Worm (Caenorhabditis elegans) whole organism, L4 larva: Measurements from ENCODE around the gene ttr-59.

Experiments
- F10B5.3 ChIP-seq: sonication (generic microtip); optimal IDR thresholded peaks from 2 replicates; lab custom pipeline; 2016; ENCODE audit warnings: mild to moderate bottlenecking, missing genetic modification characterization, missing compliant biosample characterization
- F26F4.8 ChIP-seq: fragments of 200-800 bp; sonication (Bioruptor generic); conservative IDR thresholded peaks from 2 replicates; pipeline ENCODE4 v1.3.6; 2022; ENCODE audit warnings: missing genetic modification characterization, missing compliant biosample characterization
- T20F7.1 ChIP-seq: fragments of 200-800 bp; sonication (Bioruptor generic); optimal IDR thresholded peaks from 2 replicates; lab custom pipeline; 2018; ENCODE audit warnings: mild to moderate bottlenecking, missing genetic modification characterization, missing compliant biosample characterization
- Y75B8A.6 ChIP-seq: fragments of 200-800 bp; sonication (Bioruptor generic); IDR thresholded peaks from 2 replicates; pipeline ENCODE4 v1.3.6; 2022; ENCODE audit warnings: missing genetic modification reagents, missing genetic modification characterization, missing compliant biosample characterization
- ZK337.2 ChIP-seq: fragments of 200-800 bp; sonication (Bioruptor generic); IDR thresholded peaks from 2 replicates; pipeline ENCODE4 v1.3.6; 2022; ENCODE audit warnings: missing genetic modification reagents, missing genetic modification characterization, missing compliant biosample characterization
- ZK546.5 ChIP-seq, 2 experiments: sonication (generic microtip); optimal IDR thresholded peaks; 2 replicates each; lab custom pipeline; 2017; ENCODE audit warnings: missing biosample characterization in 2 of 2, missing genetic modification characterization in 2 of 2
- ama-1 ChIP-seq: fragments of 150-350 bp; optimal IDR thresholded peaks from 2 replicates; lab custom pipeline; 2014; ENCODE audit warnings: inconsistent platforms, mixed read lengths
- attf-4 ChIP-seq: sonication (generic microtip); optimal IDR thresholded peaks from 3 replicates; lab custom pipeline; 2017; ENCODE audit warnings: missing biosample characterization, missing genetic modification characterization
- ctbp-1 ChIP-seq: fragments of 200-800 bp; sonication (Bioruptor generic); IDR thresholded peaks from 2 replicates; pipeline ENCODE4 v1.3.6; 2022; ENCODE audit warnings: missing genetic modification reagents, missing genetic modification characterization, missing compliant biosample characterization
- daf-12 ChIP-seq: fragments of 150-350 bp; optimal IDR thresholded peaks from 2 replicates; lab custom pipeline; 2014; ENCODE audit warnings: missing biosample characterization, missing genetic modification reagents, missing genetic modification characterization
- daf-16 ChIP-seq, 3 experiments: sonication (generic microtip); optimal IDR thresholded peaks; 2 replicates each; lab custom pipeline; 2016 to 2017; ENCODE audit warnings: missing genetic modification characterization in 3 of 3, missing genetic modification reagents in 3 of 3, mild to moderate bottlenecking in 2 of 3, missing compliant biosample characterization in 2 of 3, missing biosample characterization in 1 of 3, moderate library complexity in 1 of 3
- dmd-6 ChIP-seq: fragments of 200-800 bp; sonication (Bioruptor generic); IDR thresholded peaks from 2 replicates; pipeline ENCODE4 v1.3.6; 2022; ENCODE audit warnings: missing genetic modification reagents, missing genetic modification characterization, missing compliant biosample characterization
- dmd-8 ChIP-seq: fragments of 200-800 bp; sonication (Bioruptor generic); IDR thresholded peaks from 2 replicates; pipeline ENCODE4 v1.3.6; 2022; ENCODE audit warnings: missing genetic modification characterization, missing compliant biosample characterization
- dpl-1 ChIP-seq: fragments of 150-350 bp; optimal IDR thresholded peaks from 2 replicates; lab custom pipeline; 2014; ENCODE audit warnings: missing biosample characterization, missing genetic modification reagents, missing genetic modification characterization
- duxl-1 ChIP-seq: sonication (generic microtip); optimal IDR thresholded peaks from 2 replicates; lab custom pipeline; 2016; ENCODE audit warnings: mild to moderate bottlenecking, missing genetic modification characterization, moderate library complexity, missing compliant biosample characterization; ENCODE audit not compliant: poor library complexity
- dve-1 ChIP-seq: sonication (generic microtip); optimal IDR thresholded peaks from 2 replicates; lab custom pipeline; 2017; ENCODE audit warnings: antibody characterized with exemption, mild to moderate bottlenecking, missing genetic modification characterization, missing compliant biosample characterization; ENCODE audit not compliant: insufficient read depth
- egl-27 ChIP-seq: sonication (generic microtip); optimal IDR thresholded peaks from 3 replicates; lab custom pipeline; 2017; ENCODE audit warnings: missing biosample characterization, missing genetic modification reagents, missing genetic modification characterization
- fkh-10 ChIP-seq: fragments of 150-350 bp; optimal IDR thresholded peaks from 2 replicates; lab custom pipeline; 2014; ENCODE audit warnings: missing biosample characterization, missing genetic modification reagents, missing genetic modification characterization
- fos-1 ChIP-seq: fragments of 150-350 bp; optimal IDR thresholded peaks from 2 replicates; lab custom pipeline; 2014; ENCODE audit warnings: missing biosample characterization, missing genetic modification characterization
- gei-8 ChIP-seq: fragments of 200-800 bp; sonication (Bioruptor generic); optimal IDR thresholded peaks from 2 replicates; lab custom pipeline; 2018; ENCODE audit warnings: mild to moderate bottlenecking, missing genetic modification characterization, missing compliant biosample characterization
- hif-1 ChIP-seq, 2 experiments: sonication (generic microtip); optimal IDR thresholded peaks; 2 replicates each; lab custom pipeline; 2016 to 2017; ENCODE audit warnings: missing compliant biosample characterization in 2 of 2, missing genetic modification characterization in 2 of 2, missing genetic modification reagents in 2 of 2, missing genotype in 2 of 2, mild to moderate bottlenecking in 1 of 2
- hlh-30 ChIP-seq: sonication (generic microtip); optimal IDR thresholded peaks from 2 replicates; lab custom pipeline; 2017; ENCODE audit warnings: antibody characterized with exemption, mild to moderate bottlenecking, missing genetic modification characterization, missing compliant biosample characterization; ENCODE audit not compliant: insufficient read depth
- hmg-1.1 ChIP-seq: fragments of 200-800 bp; sonication (Bioruptor generic); IDR thresholded peaks from 2 replicates; pipeline ENCODE4 v1.3.6; 2022; ENCODE audit warnings: missing genetic modification reagents, missing genetic modification characterization, missing compliant biosample characterization
- jun-1 ChIP-seq: fragments of 150-350 bp; optimal IDR thresholded peaks from 2 replicates; lab custom pipeline; 2014; ENCODE audit warnings: missing biosample characterization, missing genetic modification reagents, missing genetic modification characterization
- lim-7 ChIP-seq: fragments of 200-800 bp; sonication (Bioruptor generic); IDR thresholded peaks from 2 replicates; pipeline ENCODE4 v1.3.6; 2022; ENCODE audit warnings: missing genetic modification characterization, missing compliant biosample characterization
- lin-1 ChIP-seq: fragments of 200-800 bp; sonication (Bioruptor generic); IDR thresholded peaks from 2 replicates; pipeline ENCODE4 v1.3.6; 2022; ENCODE audit warnings: missing genetic modification reagents, missing genetic modification characterization, missing compliant biosample characterization
- lin-13 ChIP-seq: fragments of 150-350 bp; optimal IDR thresholded peaks from 2 replicates; lab custom pipeline; 2014; ENCODE audit warnings: missing biosample characterization, missing genetic modification reagents, missing genetic modification characterization
- lin-29 ChIP-seq: fragments of 200-800 bp; sonication (Bioruptor generic); IDR thresholded peaks from 2 replicates; pipeline ENCODE4 v1.3.6; 2022; ENCODE audit warnings: missing genetic modification reagents, missing genetic modification characterization, missing compliant biosample characterization
- lin-38 ChIP-seq: fragments of 200-800 bp; sonication (Bioruptor generic); IDR thresholded peaks from 2 replicates; pipeline ENCODE4 v1.3.6; 2022; ENCODE audit warnings: missing genetic modification reagents, missing genetic modification characterization, missing compliant biosample characterization
- lin-39 ChIP-seq: fragments of 150-350 bp; optimal IDR thresholded peaks from 2 replicates; lab custom pipeline; 2014; ENCODE audit warnings: missing biosample characterization, missing genetic modification reagents, missing genetic modification characterization
- mdl-1 ChIP-seq, 2 experiments: fragments of 150-350 bp in 1 of 2; sonication (generic microtip) in 1 of 2; optimal IDR thresholded peaks; 2 replicates each; lab custom pipeline; 2014 to 2017; ENCODE audit warnings: missing biosample characterization in 2 of 2, missing genetic modification characterization in 2 of 2
- mes-2 ChIP-seq: sonication (generic microtip); optimal IDR thresholded peaks from 2 replicates; lab custom pipeline; 2016; ENCODE audit warnings: missing genotype, mild to moderate bottlenecking, missing genetic modification characterization, missing compliant biosample characterization; ENCODE audit not compliant: poor library complexity, severe bottlenecking
- mxl-2 ChIP-seq: fragments of 200-800 bp; sonication (Bioruptor generic); conservative IDR thresholded peaks from 2 replicates; pipeline ENCODE4 v1.3.6; 2022; ENCODE audit warnings: missing genetic modification reagents, missing genetic modification characterization, missing compliant biosample characterization
- nhr-102 ChIP-seq: sonication (generic microtip); optimal IDR thresholded peaks from 2 replicates; lab custom pipeline; 2016; ENCODE audit warnings: mild to moderate bottlenecking, missing genetic modification characterization, moderate library complexity, missing compliant biosample characterization
- nhr-111 ChIP-seq: fragments of 200-800 bp; sonication (Bioruptor generic); optimal IDR thresholded peaks from 2 replicates; lab custom pipeline; 2018; ENCODE audit warnings: mild to moderate bottlenecking, missing genetic modification characterization, missing compliant biosample characterization
- nhr-237 ChIP-seq: sonication (generic microtip); optimal IDR thresholded peaks from 2 replicates; lab custom pipeline; 2017; ENCODE audit warnings: missing biosample characterization, missing genetic modification characterization
- nhr-25 ChIP-seq: sonication (generic microtip); optimal IDR thresholded peaks from 2 replicates; lab custom pipeline; 2017; ENCODE audit warnings: missing genetic modification characterization, mild to moderate bottlenecking, missing compliant biosample characterization, antibody characterized with exemption, moderate library complexity, borderline replicate concordance; ENCODE audit not compliant: insufficient read depth
- nhr-28 ChIP-seq: fragments of 150-350 bp; optimal IDR thresholded peaks from 2 replicates; lab custom pipeline; 2014; ENCODE audit warnings: missing biosample characterization, missing genetic modification characterization
- nhr-41 ChIP-seq: fragments of 200-800 bp; sonication (Bioruptor generic); IDR thresholded peaks from 2 replicates; pipeline ENCODE4 v1.3.6; 2022; ENCODE audit warnings: missing genetic modification reagents, missing genetic modification characterization, missing compliant biosample characterization
- nhr-42 ChIP-seq: fragments of 200-800 bp; sonication (Bioruptor generic); IDR thresholded peaks from 2 replicates; pipeline ENCODE4 v1.3.6; 2022; ENCODE audit warnings: missing genetic modification characterization, missing compliant biosample characterization
- nhr-6 ChIP-seq: fragments of 150-350 bp; optimal IDR thresholded peaks from 2 replicates; lab custom pipeline; 2014; ENCODE audit warnings: missing biosample characterization, missing genetic modification characterization
- nhr-76 ChIP-seq: fragments of 150-350 bp; optimal IDR thresholded peaks from 2 replicates; lab custom pipeline; 2014; ENCODE audit warnings: missing biosample characterization, missing genetic modification characterization
- pqm-1 ChIP-seq: sonication (generic microtip); optimal IDR thresholded peaks from 2 replicates; lab custom pipeline; 2017; ENCODE audit warnings: missing biosample characterization, missing genetic modification characterization
- saeg-2 ChIP-seq: fragments of 200-800 bp; sonication (Bioruptor generic); IDR thresholded peaks from 2 replicates; pipeline ENCODE4 v1.3.6; 2022; ENCODE audit warnings: missing genetic modification reagents, missing genetic modification characterization, missing compliant biosample characterization
- skn-1 ChIP-seq: fragments of 150-350 bp; optimal IDR thresholded peaks from 2 replicates; lab custom pipeline; 2014; ENCODE audit warnings: missing biosample characterization, missing genetic modification characterization
- snpc-1.2 ChIP-seq: fragments of 200-800 bp; sonication (Bioruptor generic); IDR thresholded peaks from 2 replicates; pipeline ENCODE4 v1.3.6; 2022; ENCODE audit warnings: missing genetic modification reagents, missing genetic modification characterization, missing compliant biosample characterization
- tra-1 ChIP-seq: fragments of 200-800 bp; sonication (Bioruptor generic); IDR thresholded peaks from 2 replicates; pipeline ENCODE4 v1.3.6; 2022; ENCODE audit warnings: missing genetic modification reagents, missing genetic modification characterization, missing compliant biosample characterization
- vab-7 ChIP-seq: fragments of 200-800 bp; sonication (Bioruptor generic); IDR thresholded peaks from 2 replicates; pipeline ENCODE4 v1.3.6; 2022; ENCODE audit warnings: missing genetic modification reagents, missing genetic modification characterization, missing compliant biosample characterization
- zip-2 ChIP-seq: fragments of 150-350 bp; optimal IDR thresholded peaks from 2 replicates; lab custom pipeline; 2014; ENCODE audit warnings: missing biosample characterization, missing genetic modification characterization
- ztf-7 ChIP-seq: fragments of 150-350 bp; optimal IDR thresholded peaks from 2 replicates; lab custom pipeline; 2014; ENCODE audit warnings: missing biosample characterization, missing genetic modification characterization

Gene ttr-59

DNA sequence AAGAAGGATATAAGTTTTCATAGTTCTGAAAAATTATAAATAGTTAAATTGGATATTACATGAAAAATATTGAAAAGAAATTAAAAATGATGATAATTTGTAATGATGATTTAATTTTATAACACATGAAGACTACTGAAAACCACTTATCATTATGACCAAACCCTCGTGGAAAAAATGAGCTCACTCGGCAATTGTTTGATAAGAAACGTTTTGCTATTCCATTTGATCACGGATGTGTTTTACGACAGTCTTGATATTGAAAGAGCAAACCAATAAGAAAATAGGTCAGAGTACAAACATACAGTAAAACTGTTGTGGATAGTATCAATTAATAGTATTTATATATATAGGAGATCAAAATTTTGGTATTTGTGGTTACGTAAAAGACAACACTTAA, 14.3 kb upstream of the ttr-59 start, which contains the start of gene spp-3 (continued):
- TF ChIP-seq lin-38 (no peak), daf-12 (tag; lab: Kevin White, UChicago) (no peak), F10B5.3 (no peak), mdl-1 (tag; optimal IDR thresholded peaks at IDR 0.05; lab: Kevin White, UChicago) (peak in 1 of 2 experiments; percentile 60), dve-1 (tag; lab: Kevin White, UChicago) (peak; percentile 85), vab-7 (no peak), dpl-1 (GFP tag; lab: Kevin White, UChicago) (no peak), lim-7 (GFP tag; lab: Robert Waterston, UW) (no peak), mes-2 (tag; lab: Kevin White, UChicago) (peak; percentile 31), ZK546.5 (tag; optimal IDR thresholded peaks at IDR 0.05; lab: Kevin White, UChicago) (no peak), nhr-111 (no peak), nhr-6 (tag; lab: Kevin White, UChicago) (no peak), lin-1 (GFP tag; lab: Robert Waterston, UW) (no peak), ZK337.2 (GFP tag; lab: Robert Waterston, UW) (no peak), lin-29 (GFP tag; lab: Robert Waterston, UW) (no peak), ctbp-1 (GFP tag; lab: Robert Waterston, UW) (no peak), lin-13 (GFP tag; lab: Kevin White, UChicago) (no peak), pqm-1 (tag; lab: Kevin White, UChicago) (peak; percentile 90), dmd-6 (GFP tag; lab: Robert Waterston, UW) (peak; percentile 89), hlh-30 (tag; lab: Kevin White, UChicago) (peak; percentile 54), dmd-8 (no peak), duxl-1 (tag; lab: Kevin White, UChicago) (no peak), nhr-42 (GFP tag; lab: Robert Waterston, UW) (no peak), mxl-2 (GFP tag; lab: Robert Waterston, UW) (no peak), nhr-102 (tag; lab: Kevin White, UChicago) (peak; percentile 56), nhr-237 (tag; lab: Kevin White, UChicago) (no peak), hif-1 (tag; optimal IDR thresholded peaks at IDR 0.05; lab: Kevin White, UChicago) (no peak), jun-1 (tag; lab: Kevin White, UChicago) (no peak), Y75B8A.6 (no peak), nhr-25 (no peak), ztf-7 (no peak), snpc-1.2 (GFP tag; lab: Robert Waterston, UW) (no peak), fos-1 (tag; lab: Kevin White, UChicago) (no peak), attf-4 (tag; lab: Kevin White, UChicago) (no peak), hmg-1.1 (GFP tag; lab: Robert Waterston, UW) (no peak), egl-27 (tag; lab: Kevin White, UChicago) (no peak), zip-2 (tag; lab: Kevin White, UChicago) (no peak), nhr-76 (tag; lab: Kevin White, UChicago) (no peak), lin-39 (no peak), tra-1 (GFP tag; lab: Robert Waterston, UW) (0 out of 2 replicates have a peak, but pooled peaks have one; percentile 45), T20F7.1 (GFP tag; lab: Kevin White, UChicago) (peak; percentile 42), ama-1 (lab: Kevin White, UChicago) (no peak), nhr-41 (GFP tag; lab: Robert Waterston, UW) (no peak), nhr-28 (peak; percentile 79), saeg-2 (GFP tag; lab: Robert Waterston, UW) (no peak), daf-16 (GFP tag; optimal IDR thresholded peaks at IDR 0.05; lab: Kevin White, UChicago) (peak in 1 of 2 experiments; percentile 43), daf-16 (tag; optimal IDR thresholded peaks at IDR 0.05; lab: Kevin White, UChicago) (peak; percentile 90), fkh-10 (no peak), skn-1 (tag; lab: Kevin White, UChicago) (no peak), gei-8 (GFP tag; lab: Kevin White, UChicago) (no peak), F26F4.8 (GFP tag; lab: Robert Waterston, UW) (no peak)
- TF ChIP-seq, all 104 proteins: peak for 20
